Worm (Caenorhabditis elegans) whole organism, L3 larva: ENCODE measurements around the gene K09B3.1.

ENCODE experiments used
- ZK546.5 ChIP-seq: sonication (generic microtip); optimal IDR thresholded peaks from 2 replicates; lab custom pipeline; 2017; ENCODE audit warnings: missing biosample characterization, missing genetic modification characterization
- aly-2 ChIP-seq: fragments of 150-350 bp; optimal IDR thresholded peaks from 2 replicates; lab custom pipeline; 2014; ENCODE audit warnings: missing biosample characterization, missing genetic modification characterization
- ceh-82 ChIP-seq: fragments of 150-350 bp; optimal IDR thresholded peaks from 2 replicates; lab custom pipeline; 2014; ENCODE audit warnings: missing biosample characterization, missing genetic modification characterization
- egl-5 ChIP-seq: fragments of 150-350 bp; optimal IDR thresholded peaks from 2 replicates; lab custom pipeline; 2017; ENCODE audit warnings: missing biosample characterization, missing genetic modification reagents, missing genetic modification characterization, inconsistent platforms
- jun-1 ChIP-seq: fragments of 150-350 bp; optimal IDR thresholded peaks from 2 replicates; lab custom pipeline; 2014; ENCODE audit warnings: missing biosample characterization, missing genetic modification reagents, missing genetic modification characterization
- mml-1 ChIP-seq: fragments of 150-350 bp; sonication (generic microtip); optimal IDR thresholded peaks from 3 replicates; lab custom pipeline; 2014; ENCODE audit warnings: missing biosample characterization, missing genetic modification characterization
- nhr-11 ChIP-seq: fragments of 150-350 bp; optimal IDR thresholded peaks from 2 replicates; lab custom pipeline; 2014; ENCODE audit warnings: missing biosample characterization, missing genetic modification characterization
- nhr-67 ChIP-seq: fragments of 150-350 bp; optimal IDR thresholded peaks from 2 replicates; lab custom pipeline; 2014; ENCODE audit warnings: missing biosample characterization, missing genetic modification characterization
- pha-4 ChIP-seq: fragments of 150-350 bp; optimal IDR thresholded peaks from 2 replicates; lab custom pipeline; 2014; ENCODE audit warnings: missing biosample characterization, missing genetic modification reagents, missing genetic modification characterization

ce11 chrIV:3751001-3751400, 43.5 kb upstream of the K09B3.1 start, which contains the start of gene ugt-45:
- TF ChIP-seq mml-1 (no peak), jun-1 (tag; lab: Kevin White, UChicago) (no peak), aly-2 (no peak), ZK546.5 (tag; lab: Kevin White, UChicago) (no peak), egl-5 (tag; lab: Kevin White, UChicago) (no peak), ceh-82 (no peak), nhr-67 (tag; lab: Kevin White, UChicago) (no peak), pha-4 (tag; lab: Kevin White, UChicago) (no peak), nhr-11 (tag; lab: Kevin White, UChicago) (no peak)
